Worm (Caenorhabditis elegans) whole organism, young adult: Measurements from ENCODE around the gene nol-6.
"Not testable (repeated sequence)": the region's sequence is repeated elsewhere in the genome, so short reads cannot be mapped to it uniquely, and the experiment has no call there.

Experiments
- B0261.1 ChIP-seq: sonication (generic microtip); optimal IDR thresholded peaks from 2 replicates; lab custom pipeline; 2016; ENCODE audit warnings: mild to moderate bottlenecking, missing genetic modification characterization, moderate library complexity, missing compliant biosample characterization
- D2030.7 ChIP-seq: fragments of 200-800 bp; sonication (Bioruptor generic); IDR thresholded peaks from 2 replicates; pipeline ENCODE4 v1.3.6; 2022; ENCODE audit warnings: missing genetic modification reagents, missing genetic modification characterization, missing compliant biosample characterization
- F33H1.4 ChIP-seq: fragments of 200-800 bp; sonication (Bioruptor generic); IDR thresholded peaks from 2 replicates; pipeline ENCODE4 v1.3.6; 2022; ENCODE audit warnings: missing genetic modification reagents, missing genetic modification characterization, missing compliant biosample characterization
- F39B2.1 ChIP-seq: fragments of 200-800 bp; sonication (Bioruptor generic); IDR thresholded peaks from 2 replicates; pipeline ENCODE4 v1.3.6; 2022; ENCODE audit warnings: missing genetic modification reagents, missing genetic modification characterization, missing compliant biosample characterization
- F55B11.4 ChIP-seq: sonication (generic microtip); optimal IDR thresholded peaks from 2 replicates; lab custom pipeline; 2016; ENCODE audit warnings: missing compliant biosample characterization, missing genetic modification characterization, borderline replicate concordance; ENCODE audit not compliant: insufficient read depth
- Y53F4B.3 ChIP-seq: fragments of 200-800 bp; sonication (Bioruptor generic); IDR thresholded peaks from 2 replicates; pipeline ENCODE4 v1.3.6; 2022; ENCODE audit warnings: missing genetic modification reagents, missing genetic modification characterization, missing compliant biosample characterization
- Y56A3A.18 ChIP-seq: fragments of 200-800 bp; sonication (Bioruptor generic); IDR thresholded peaks from 2 replicates; pipeline ENCODE4 v1.3.6; 2022; ENCODE audit warnings: missing genetic modification reagents, missing genetic modification characterization, missing compliant biosample characterization
- Y67H2A.10 ChIP-seq: fragments of 200-800 bp; sonication (Bioruptor generic); conservative IDR thresholded peaks from 2 replicates; pipeline ENCODE4 v1.3.6; 2022; ENCODE audit warnings: missing genetic modification reagents, missing genetic modification characterization, missing compliant biosample characterization
- akir-1 ChIP-seq: fragments of 200-800 bp; sonication (Bioruptor generic); optimal IDR thresholded peaks from 2 replicates; lab custom pipeline; 2018; ENCODE audit warnings: mild to moderate bottlenecking, missing genetic modification characterization, moderate library complexity, missing compliant biosample characterization
- aptf-2 ChIP-seq: fragments of 200-800 bp; sonication (Bioruptor generic); conservative IDR thresholded peaks from 2 replicates; pipeline ENCODE4 v1.3.6; 2022; ENCODE audit warnings: missing genetic modification reagents, missing genetic modification characterization, missing compliant biosample characterization
- attf-6 ChIP-seq: fragments of 200-800 bp; sonication (Bioruptor generic); IDR thresholded peaks from 2 replicates; pipeline ENCODE4 v1.3.6; 2022; ENCODE audit warnings: missing genetic modification reagents, missing genetic modification characterization, missing compliant biosample characterization
- bed-1 ChIP-seq: fragments of 200-800 bp; sonication (Bioruptor generic); IDR thresholded peaks from 2 replicates; pipeline ENCODE4 v1.3.6; 2022; ENCODE audit warnings: missing genetic modification reagents, missing genetic modification characterization, missing compliant biosample characterization
- ccch-3 ChIP-seq: fragments of 200-800 bp; sonication (Bioruptor generic); optimal IDR thresholded peaks from 2 replicates; lab custom pipeline; 2018; ENCODE audit warnings: mild to moderate bottlenecking, missing genetic modification characterization, missing compliant biosample characterization
- cebp-1 ChIP-seq, 2 experiments: fragments of 200-800 bp in 1 of 2; sonication (Bioruptor generic) in 1 of 2; sonication (generic microtip) in 1 of 2; IDR thresholded peaks in 1 of 2; optimal IDR thresholded peaks in 1 of 2; 2 replicates each; pipeline versions ENCODE4 v1.3.6 to Lab custom; 2017 to 2022; ENCODE audit warnings: missing compliant biosample characterization in 2 of 2, missing genetic modification characterization in 2 of 2, mild to moderate bottlenecking in 1 of 2, missing genetic modification reagents in 1 of 2, moderate library complexity in 1 of 2
- cebp-2 ChIP-seq: fragments of 200-800 bp; sonication (Bioruptor generic); IDR thresholded peaks from 2 replicates; pipeline ENCODE4 v1.3.6; 2022; ENCODE audit warnings: missing genetic modification characterization, missing compliant biosample characterization
- dox-1 ChIP-seq: fragments of 200-800 bp; sonication (Bioruptor generic); IDR thresholded peaks from 2 replicates; pipeline ENCODE4 v1.3.6; 2022; ENCODE audit warnings: missing genetic modification reagents, missing genetic modification characterization, missing compliant biosample characterization
- dpff-1 ChIP-seq: sonication (generic microtip); optimal IDR thresholded peaks from 2 replicates; lab custom pipeline; 2017; ENCODE audit warnings: mild to moderate bottlenecking, missing genetic modification characterization, missing compliant biosample characterization
- egrh-3 ChIP-seq: fragments of 200-800 bp; sonication (Bioruptor generic); IDR thresholded peaks from 2 replicates; pipeline ENCODE4 v1.3.6; 2022; ENCODE audit warnings: missing genetic modification reagents, missing genetic modification characterization, missing compliant biosample characterization
- ets-4 ChIP-seq: fragments of 200-800 bp; sonication (Bioruptor generic); optimal IDR thresholded peaks from 2 replicates; lab custom pipeline; 2018; ENCODE audit warnings: mild to moderate bottlenecking, missing genetic modification characterization, missing compliant biosample characterization
- hsf-1 ChIP-seq: fragments of 200-800 bp; sonication (Bioruptor generic); IDR thresholded peaks from 2 replicates; pipeline ENCODE4 v1.3.6; 2022; ENCODE audit warnings: missing genetic modification reagents, missing genetic modification characterization, missing compliant biosample characterization
- let-526 ChIP-seq: fragments of 200-800 bp; sonication (Bioruptor generic); IDR thresholded peaks from 2 replicates; pipeline ENCODE4 v1.3.6; 2022; ENCODE audit warnings: missing genetic modification reagents, missing genetic modification characterization, missing compliant biosample characterization
- lir-1 ChIP-seq: fragments of 200-800 bp; sonication (Bioruptor generic); conservative IDR thresholded peaks from 2 replicates; pipeline ENCODE4 v1.3.6; 2022; ENCODE audit warnings: missing genetic modification reagents, missing genetic modification characterization, missing compliant biosample characterization
- madf-10 ChIP-seq: sonication (generic microtip); optimal IDR thresholded peaks from 2 replicates; lab custom pipeline; 2016; ENCODE audit warnings: mild to moderate bottlenecking, missing genetic modification characterization, missing compliant biosample characterization
- madf-8 ChIP-seq: fragments of 200-800 bp; sonication (Bioruptor generic); conservative IDR thresholded peaks from 2 replicates; pipeline ENCODE4 v1.3.6; 2022; ENCODE audit warnings: missing genetic modification reagents, missing genetic modification characterization, missing compliant biosample characterization
- mes-4 ChIP-seq: sonication (generic microtip); optimal IDR thresholded peaks from 2 replicates; lab custom pipeline; 2016; ENCODE audit warnings: missing genotype, missing genetic modification characterization, missing compliant biosample characterization
- nfya-2 ChIP-seq: fragments of 200-800 bp; sonication (Bioruptor generic); IDR thresholded peaks from 2 replicates; pipeline ENCODE4 v1.3.6; 2022; ENCODE audit warnings: missing genetic modification reagents, missing genetic modification characterization, missing compliant biosample characterization
- nfyb-1 ChIP-seq: fragments of 200-800 bp; sonication (Bioruptor generic); IDR thresholded peaks from 2 replicates; pipeline ENCODE4 v1.3.6; 2022; ENCODE audit warnings: missing genetic modification reagents, missing genetic modification characterization, missing compliant biosample characterization
- nhr-120 ChIP-seq: fragments of 200-800 bp; sonication (Bioruptor generic); IDR thresholded peaks from 2 replicates; pipeline ENCODE4 v1.3.6; 2022; ENCODE audit warnings: missing genetic modification characterization, missing compliant biosample characterization
- sea-2 ChIP-seq: fragments of 200-800 bp; sonication (Bioruptor generic); IDR thresholded peaks from 2 replicates; pipeline ENCODE4 v1.3.6; 2022; ENCODE audit warnings: missing genetic modification characterization, missing compliant biosample characterization
- snpc-4 ChIP-seq, 5 experiments: fragments of 150-350 bp in 1 of 5; sonication (generic microtip) in 4 of 5; optimal IDR thresholded peaks; 2 replicates each; lab custom pipeline; 2014 to 2018; ENCODE audit warnings: missing genetic modification characterization in 5 of 5, missing biosample characterization in 3 of 5, antibody characterized with exemption in 2 of 5, mild to moderate bottlenecking in 2 of 5, missing compliant biosample characterization in 2 of 5, missing genotype in 2 of 5, moderate library complexity in 2 of 5, missing genetic modification reagents in 1 of 5
- unc-130 ChIP-seq: sonication (generic microtip); optimal IDR thresholded peaks from 2 replicates; lab custom pipeline; 2016; ENCODE audit warnings: missing genetic modification reagents, missing genetic modification characterization, missing compliant biosample characterization
- ztf-22 ChIP-seq: fragments of 200-800 bp; sonication (Bioruptor generic); optimal IDR thresholded peaks from 2 replicates; lab custom pipeline; 2018; ENCODE audit warnings: mild to moderate bottlenecking, missing genetic modification characterization, moderate library complexity, missing compliant biosample characterization
- ztf-25 ChIP-seq: fragments of 200-800 bp; sonication (Bioruptor generic); IDR thresholded peaks from 2 replicates; pipeline ENCODE4 v1.3.6; 2022; ENCODE audit warnings: missing genetic modification reagents, missing genetic modification characterization, missing compliant biosample characterization
- ztf-28 ChIP-seq: fragments of 200-800 bp; sonication (Bioruptor generic); IDR thresholded peaks from 2 replicates; pipeline ENCODE4 v1.3.6; 2022; ENCODE audit warnings: missing genetic modification reagents, missing genetic modification characterization, missing compliant biosample characterization

nol-6 gene

DNA sequence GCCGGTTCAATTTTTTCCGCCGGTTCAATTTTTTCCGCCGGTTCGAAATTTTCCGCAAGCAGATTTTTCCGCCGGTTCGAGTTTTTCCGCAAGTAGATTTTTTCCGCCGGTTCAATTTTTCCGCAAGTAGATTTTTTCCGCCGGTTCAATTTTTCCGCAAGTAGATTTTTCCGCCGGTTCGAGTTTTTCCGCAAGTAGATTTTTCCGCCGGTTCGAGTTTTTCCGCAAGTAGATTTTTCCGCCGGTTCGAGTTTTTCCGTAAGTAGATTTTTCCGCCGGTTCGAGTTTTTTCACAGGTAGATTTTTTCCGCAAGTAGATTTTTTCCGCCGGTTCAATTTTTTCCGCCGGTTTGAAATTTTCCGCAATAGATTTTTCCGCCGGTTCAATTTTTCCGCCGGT, 17.1 kb upstream of the nol-6 start:
- TF ChIP-seq egrh-3 (GFP tag; lab: Robert Waterston, UW) (0 out of 2 replicates have a peak, but pooled peaks have one; percentile 19), cebp-2 (GFP tag; lab: Robert Waterston, UW) (0 out of 2 replicates have a peak, but pooled peaks have one; percentile 53)

DNA sequence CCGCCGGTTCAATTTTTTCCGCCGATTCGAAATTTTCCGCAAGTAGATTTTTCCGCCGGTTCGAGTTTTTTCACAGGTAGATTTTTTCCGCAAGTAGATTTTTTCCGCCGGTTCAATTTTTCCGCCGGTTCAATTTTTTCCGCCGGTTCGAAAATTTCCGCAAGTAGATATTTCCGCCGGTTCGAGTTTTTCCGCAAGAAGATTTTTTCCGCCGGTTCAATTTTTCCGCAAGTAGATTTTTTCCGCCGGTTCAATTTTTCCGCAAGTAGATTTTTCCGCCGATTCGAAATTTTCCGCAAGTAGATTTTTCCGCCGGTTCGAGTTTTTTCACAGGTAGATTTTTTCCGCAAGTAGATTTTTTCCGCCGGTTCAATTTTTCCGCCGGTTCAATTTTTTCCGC, 16.4 kb upstream of the nol-6 start:
- peak; percentile 54; the same call in 1 of the 2 replicates for TF ChIP-seq ztf-28 (GFP tag; lab: Robert Waterston, UW)
- TF ChIP-seq F39B2.1 (GFP tag; lab: Robert Waterston, UW): 0 out of 2 replicates have a peak, but pooled peaks have one; percentile 11
- TF ChIP-seq cebp-2 (GFP tag; lab: Robert Waterston, UW): peak; percentile 35; the same call in 1 of the 2 replicates
- peak; percentile 62; the same call in 1 of the 2 replicates for TF ChIP-seq sea-2 (GFP tag; lab: Robert Waterston, UW)

DNA sequence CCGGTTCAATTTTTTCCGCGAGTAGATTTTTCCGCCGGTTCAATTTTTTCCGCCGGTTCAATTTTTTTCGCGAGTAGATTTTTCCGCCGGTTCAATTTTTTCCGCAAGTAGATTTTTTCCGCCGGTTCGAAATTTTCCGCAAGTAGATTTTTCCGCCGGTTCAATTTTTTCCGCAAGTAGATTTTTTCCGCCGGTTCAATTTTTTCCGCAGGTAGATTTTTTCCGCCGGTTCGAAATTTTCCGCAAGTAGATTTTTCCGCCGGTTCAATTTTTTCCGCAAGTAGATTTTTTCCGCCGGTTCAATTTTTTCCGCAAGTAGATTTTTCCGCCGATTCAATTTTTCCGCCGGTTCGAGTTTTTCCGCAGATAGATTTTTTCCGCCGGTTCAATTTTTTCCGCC, 15.9 kb upstream of the nol-6 start:
- 0 out of 2 replicates have a peak, but pooled peaks have one; percentile 24 for TF ChIP-seq sea-2 (GFP tag; lab: Robert Waterston, UW)
- TF ChIP-seq nfya-2 (GFP tag; lab: Robert Waterston, UW): peak; percentile 52; the same call in 1 of the 2 replicates
- TF ChIP-seq ztf-25 (GFP tag; lab: Robert Waterston, UW): 0 out of 2 replicates have a peak, but pooled peaks have one; percentile 26

DNA sequence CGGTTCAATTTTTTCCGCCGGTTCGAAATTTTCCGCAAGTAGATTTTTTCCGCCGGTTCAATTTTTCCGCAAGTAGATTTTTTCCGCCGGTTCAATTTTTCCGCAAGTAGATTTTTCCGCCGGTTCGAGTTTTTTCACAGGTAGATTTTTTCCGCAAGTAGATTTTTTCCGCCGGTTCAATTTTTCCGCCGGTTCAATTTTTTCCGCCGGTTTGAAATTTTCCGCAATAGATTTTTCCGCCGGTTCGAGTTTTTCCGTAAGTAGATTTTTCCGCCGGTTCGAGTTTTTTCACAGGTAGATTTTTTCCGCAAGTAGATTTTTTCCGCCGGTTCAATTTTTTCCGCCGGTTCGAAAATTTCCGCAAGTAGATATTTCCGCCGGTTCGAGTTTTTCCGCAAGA, 14.7 kb upstream of the nol-6 start:
- 0 out of 2 replicates have a peak, but pooled peaks have one; percentile 26 for TF ChIP-seq attf-6 (GFP tag; lab: Robert Waterston, UW)
- 0 out of 2 replicates have a peak, but pooled peaks have one; percentile 24 for TF ChIP-seq let-526
- TF ChIP-seq madf-8 (GFP tag; lab: Robert Waterston, UW): 0 out of 2 replicates have a peak, but pooled peaks have one; percentile 5
- peak; percentile 61; the same call in 1 of the 2 replicates for TF ChIP-seq Y56A3A.18 (GFP tag; lab: Robert Waterston, UW)
- TF ChIP-seq bed-1: peak; percentile 92
- 0 out of 2 replicates have a peak, but pooled peaks have one; percentile 25 for TF ChIP-seq F33H1.4
- peak; percentile 31; the same call in 1 of the 2 replicates for TF ChIP-seq hsf-1 (GFP tag; lab: Robert Waterston, UW)
- TF ChIP-seq D2030.7 (GFP tag; lab: Robert Waterston, UW): 0 out of 2 replicates have a peak, but pooled peaks have one; percentile 14
- 0 out of 2 replicates have a peak, but pooled peaks have one; percentile 30 for TF ChIP-seq cebp-1 (GFP tag; IDR thresholded peaks at IDR 0.05; lab: Robert Waterston, UW)
- TF ChIP-seq cebp-1 (tag; optimal IDR thresholded peaks at IDR 0.05; lab: Kevin White, UChicago): not testable (repeated sequence)
- TF ChIP-seq Y53F4B.3 (GFP tag; lab: Robert Waterston, UW): peak; percentile 25; the same call in 1 of the 2 replicates
- TF ChIP-seq Y67H2A.10 (GFP tag; lab: Robert Waterston, UW): 0 out of 2 replicates have a peak, but pooled peaks have one; percentile 38

DNA sequence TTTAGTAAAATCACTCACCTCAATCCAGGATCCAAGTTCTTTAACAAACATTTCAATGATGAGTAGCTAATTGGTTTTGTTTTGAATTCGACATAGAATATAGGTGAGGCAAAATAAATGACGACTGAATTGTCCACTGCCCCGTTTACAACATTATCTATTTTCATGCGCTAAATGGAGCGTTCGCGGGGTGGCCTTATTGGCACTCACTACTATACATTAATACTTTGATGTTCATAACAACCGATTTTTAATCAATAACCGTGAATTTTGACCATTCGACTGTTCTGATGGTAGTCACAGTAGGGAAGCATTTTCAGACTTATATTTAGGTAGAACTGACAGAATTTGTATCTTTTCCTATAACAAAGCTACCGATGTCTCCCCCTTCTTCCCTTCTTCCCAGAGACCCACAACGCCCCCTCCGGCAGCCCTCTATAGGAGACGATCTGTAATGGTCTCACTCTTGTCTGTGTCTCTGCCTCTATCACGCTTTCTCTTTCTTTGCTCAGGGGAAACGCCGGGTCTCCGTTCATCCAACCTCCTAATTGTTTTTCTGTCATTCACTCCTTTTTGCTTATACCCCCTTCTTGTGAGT, 9.5 kb upstream of the nol-6 start, which contains the start of gene Y51H7C.12:
TSS of gene Y51H7C.12 (minus strand) at position 51 of the 598 bp plus-strand sequence.
- peak; percentile 90 for TF ChIP-seq aptf-2 (GFP tag; lab: Robert Waterston, UW)

DNA sequence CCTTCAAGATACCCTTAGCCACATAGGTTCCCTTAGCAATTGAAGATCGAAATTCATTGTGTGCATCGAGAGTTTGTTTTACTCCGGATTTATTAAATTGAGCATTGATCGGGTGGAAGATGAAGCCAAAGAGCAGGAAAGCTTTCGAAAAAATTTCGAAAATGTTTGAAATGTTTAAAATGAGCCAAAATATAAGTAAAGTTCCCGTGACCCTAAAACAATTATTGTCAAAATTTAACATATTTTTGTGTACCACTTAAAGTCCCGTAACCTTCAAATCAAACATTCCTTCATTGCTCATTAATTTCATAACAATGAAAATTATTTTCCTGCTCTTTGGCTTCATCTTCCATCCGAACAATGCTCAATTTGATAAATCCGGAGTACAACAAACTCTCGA, 7.6 kb upstream of the nol-6 start, which contains the start of gene scl-17:
TSS of gene scl-17 (plus strand) at position 301 of the 400 bp plus-strand sequence.
- no peak for TF ChIP-seq cebp-2 (GFP tag; lab: Robert Waterston, UW)
- no peak for TF ChIP-seq madf-10 (tag; lab: Kevin White, UChicago)
- no peak for TF ChIP-seq let-526
- TF ChIP-seq B0261.1 (tag; lab: Kevin White, UChicago): no peak
- no peak for TF ChIP-seq unc-130
- no peak for TF ChIP-seq dpff-1 (tag; lab: Kevin White, UChicago)

DNA sequence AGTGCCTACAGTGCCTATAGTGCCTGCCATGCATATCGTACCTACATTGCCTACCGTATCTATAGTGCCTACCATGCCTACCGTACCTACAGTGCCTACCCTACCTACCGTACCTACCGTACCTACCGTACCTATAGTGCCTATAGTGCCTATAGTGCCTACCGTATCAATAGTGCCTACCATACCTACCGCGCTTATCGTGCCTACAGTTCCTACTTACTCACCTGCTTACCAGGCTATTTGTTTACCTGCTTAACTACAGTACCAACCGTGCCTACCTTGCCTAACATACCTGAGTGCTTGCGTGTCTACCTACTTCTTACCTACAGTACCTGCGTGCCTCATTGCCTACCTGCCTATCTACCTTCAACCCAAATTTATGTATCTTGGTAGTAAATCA, 4.2 kb upstream of the nol-6 start:
- no peak for TF ChIP-seq nhr-120 (GFP tag; lab: Robert Waterston, UW)
- TF ChIP-seq F55B11.4 (tag; lab: Kevin White, UChicago): no peak
- TF ChIP-seq dox-1 (GFP tag; lab: Robert Waterston, UW): no peak
- TF ChIP-seq ets-4 (GFP tag; lab: Kevin White, UChicago): no peak
- TF ChIP-seq let-526: no peak
- TF ChIP-seq ccch-3 (GFP tag; lab: Kevin White, UChicago): no peak
- no peak for TF ChIP-seq lir-1 (GFP tag; lab: Robert Waterston, UW)
- TF ChIP-seq mes-4 (tag; lab: Kevin White, UChicago): no peak
- no peak for TF ChIP-seq snpc-4 (GFP tag; optimal IDR thresholded peaks at IDR 0.05; lab: Kevin White, UChicago)
- no peak for TF ChIP-seq snpc-4 (tag; optimal IDR thresholded peaks at IDR 0.05; lab: Kevin White, UChicago)
- no peak for TF ChIP-seq ztf-22
- no peak for TF ChIP-seq akir-1
- no peak for TF ChIP-seq nfyb-1
